Fruit fly (Drosophila melanogaster): ENCODE measurements around the gene dpr6.

The dpr6 gene

dm6 chr3L:10105820-10106219 is 131.4 kb downstream of the dpr6 start:
- no peak for TF ChIP-seq noc (tag; optimal IDR thresholded peaks at IDR 0.05)

- TF ChIP-seq noc (tag; optimal IDR thresholded peaks at IDR 0.05) = no peak
Measured at dm6 chr3L:10110379-10110778, 135.9 kb downstream of the dpr6 start.

- no peak for TF ChIP-seq noc (tag; optimal IDR thresholded peaks at IDR 0.05)
Measured at dm6 chr3L:10151527-10151926, 177.1 kb downstream of the dpr6 start, which contains the start of gene CG8072. Gene CG8072 (plus strand): TSS chr3L:10151827.

- no peak for TF ChIP-seq noc (tag; optimal IDR thresholded peaks at IDR 0.05)
Measured at dm6 chr3L:10156080-10156479, 181.6 kb downstream of the dpr6 start.

dm6 chr3L:10166923-10167322 is 192.5 kb downstream of the dpr6 start, which contains the start of gene CG6628:
Gene CG6628 (minus strand): TSS chr3L:10167023.
- no peak for TF ChIP-seq noc (tag; optimal IDR thresholded peaks at IDR 0.05)

- TF ChIP-seq noc (tag; optimal IDR thresholded peaks at IDR 0.05) = no peak
Measured at dm6 chr3L:10185924-10186323, 211.5 kb downstream of the dpr6 start, which contains the start of gene dpr10. Gene dpr10 (minus strand): TSS chr3L:10186108.

dm6 chr3L:10186893-10187292 is 212.4 kb downstream of the dpr6 start:
- TF ChIP-seq noc (tag; optimal IDR thresholded peaks at IDR 0.05) = no peak
